Fruit fly (Drosophila melanogaster) whole organism, pupa: ENCODE measurements around the gene Proc-R.

ENCODE experiments used
- CG10348 ChIP-seq: fragments of 200-800 bp; sonication (Bioruptor generic); IDR thresholded peaks from 2 replicates; pipeline ENCODE4 v1.3.6; 2022; ENCODE audit warnings: missing biosample characterization, missing genetic modification characterization
- CG12605 ChIP-seq: fragments of 200-800 bp; sonication (Bioruptor generic); IDR thresholded peaks from 2 replicates; pipeline ENCODE4 v1.3.6; 2022; ENCODE audit warnings: missing biosample characterization, missing genetic modification characterization
- CG13204 ChIP-seq: fragments of 200-800 bp; sonication (Bioruptor generic); optimal IDR thresholded peaks from 2 replicates; lab custom pipeline; 2018; ENCODE audit warnings: missing biosample characterization, mild to moderate bottlenecking, missing genetic modification characterization, moderate library complexity
- CG14655 ChIP-seq: fragments of 200-800 bp; sonication (Bioruptor generic); optimal IDR thresholded peaks from 3 replicates; lab custom pipeline; 2017; ENCODE audit warnings: mild to moderate bottlenecking, missing biosample characterization, missing genetic modification reagents, missing genetic modification characterization
- CG15710 ChIP-seq: fragments of 200-800 bp; sonication (Bioruptor generic); optimal IDR thresholded peaks from 2 replicates; lab custom pipeline; 2018; ENCODE audit warnings: missing biosample characterization, mild to moderate bottlenecking, missing genetic modification characterization, moderate library complexity
- CG17806 ChIP-seq: fragments of 200-800 bp; sonication (Bioruptor generic); optimal IDR thresholded peaks from 2 replicates; lab custom pipeline; 2018; ENCODE audit warnings: missing biosample characterization, mild to moderate bottlenecking, missing genetic modification characterization, moderate library complexity
- CG32121 ChIP-seq: fragments of 200-800 bp; sonication (Bioruptor generic); IDR thresholded peaks from 2 replicates; pipeline ENCODE4 v1.3.6; 2022; ENCODE audit warnings: missing biosample characterization, missing genetic modification characterization
- CG34367 ChIP-seq: fragments of 200-800 bp; sonication (Bioruptor generic); optimal IDR thresholded peaks from 2 replicates; lab custom pipeline; 2018; ENCODE audit warnings: missing biosample characterization, mild to moderate bottlenecking, missing genetic modification characterization
- CG4496 ChIP-seq: fragments of 200-800 bp; sonication (Bioruptor generic); IDR thresholded peaks from 3 replicates; pipeline ENCODE4 v1.3.6; 2022; ENCODE audit warnings: missing biosample characterization, missing genetic modification characterization
- CG8159 ChIP-seq: fragments of 200-800 bp; sonication (Bioruptor generic); optimal IDR thresholded peaks from 3 replicates; lab custom pipeline; 2018; ENCODE audit warnings: missing biosample characterization, mild to moderate bottlenecking, missing genetic modification characterization, moderate library complexity
- CG8301 ChIP-seq: fragments of 200-800 bp; sonication (Bioruptor generic); optimal IDR thresholded peaks from 2 replicates; lab custom pipeline; 2018; ENCODE audit warnings: missing biosample characterization, mild to moderate bottlenecking, missing genetic modification characterization
- CG9948 ChIP-seq: fragments of 200-800 bp; sonication (Bioruptor generic); optimal IDR thresholded peaks from 2 replicates; lab custom pipeline; 2018; ENCODE audit warnings: missing biosample characterization, mild to moderate bottlenecking, missing genetic modification characterization, moderate library complexity
- D1 ChIP-seq: fragments of 200-800 bp; sonication (Bioruptor generic); optimal IDR thresholded peaks from 2 replicates; lab custom pipeline; 2018; ENCODE audit warnings: missing biosample characterization, mild to moderate bottlenecking, missing genetic modification characterization, moderate library complexity
- EcR ChIP-seq: fragments of 200-800 bp; sonication (Bioruptor generic); optimal IDR thresholded peaks from 3 replicates; lab custom pipeline; 2019; ENCODE audit warnings: missing biosample characterization, missing genetic modification characterization, mild to moderate bottlenecking, moderate library complexity, missing genetic modification reagents
- Ets98B ChIP-seq: fragments of 200-800 bp; sonication (Bioruptor generic); IDR thresholded peaks from 2 replicates; pipeline ENCODE4 v1.3.6; 2022; ENCODE audit warnings: missing biosample characterization, missing genetic modification characterization
- Pif1A ChIP-seq: fragments of 200-800 bp; sonication (Bioruptor generic); optimal IDR thresholded peaks from 3 replicates; lab custom pipeline; 2016; ENCODE audit warnings: missing biosample characterization, missing genetic modification characterization
- Pif1B ChIP-seq: fragments of 200-800 bp; sonication (Bioruptor generic); optimal IDR thresholded peaks from 3 replicates; lab custom pipeline; 2016; ENCODE audit warnings: missing biosample characterization, missing genetic modification characterization
- Snoo ChIP-seq: fragments of 200-800 bp; sonication (Bioruptor generic); optimal IDR thresholded peaks from 3 replicates; lab custom pipeline; 2017; ENCODE audit warnings: missing biosample characterization, mild to moderate bottlenecking, missing genetic modification characterization, inconsistent platforms
- fd96Ca ChIP-seq: fragments of 200-800 bp; sonication (Bioruptor generic); IDR thresholded peaks from 3 replicates; pipeline ENCODE4 v1.3.6; 2022; ENCODE audit warnings: missing biosample characterization, missing genetic modification characterization
- gl ChIP-seq: fragments of 200-800 bp; sonication (Bioruptor generic); optimal IDR thresholded peaks from 2 replicates; lab custom pipeline; 2018; ENCODE audit warnings: missing biosample characterization, mild to moderate bottlenecking, missing genetic modification characterization
- rn ChIP-seq: fragments of 200-800 bp; sonication (Bioruptor generic); IDR thresholded peaks from 2 replicates; pipeline ENCODE4 v1.3.6; 2022; ENCODE audit warnings: missing biosample characterization, missing genetic modification characterization

The Proc-R gene

dm6 chrX:4669438-4669837 lies 38.3 kb upstream of the Proc-R start:
- TF ChIP-seq fd96Ca (GFP tag; lab: Robert Waterston, UW) (0 out of 3 replicates have a peak, but pooled peaks have one; percentile 10), CG14655 (GFP tag; lab: Kevin White, UChicago) (no peak), Ets98B (GFP tag; lab: Robert Waterston, UW) (peak; percentile 10; the same call in 1 of the 2 replicates)

DNA sequence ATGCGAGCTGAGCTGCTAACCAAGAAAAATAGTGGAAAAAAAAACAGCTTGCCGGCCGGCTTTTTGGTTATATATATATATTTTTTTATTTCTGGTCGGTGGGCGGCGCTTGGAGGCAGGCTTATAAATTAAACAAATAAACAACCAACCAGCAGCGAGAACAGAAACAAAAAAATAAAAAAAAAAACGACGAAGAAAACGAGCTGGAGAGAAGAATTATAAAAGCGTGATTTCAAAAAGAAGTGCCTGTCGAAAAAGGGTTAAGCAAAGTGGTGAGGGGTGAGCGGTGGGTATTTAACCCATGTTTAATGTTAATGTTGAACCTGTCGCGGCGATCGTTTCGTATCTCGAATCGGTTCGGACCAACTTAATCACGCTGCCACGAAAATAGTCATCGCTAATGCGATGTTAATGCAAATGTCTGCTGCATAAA lies 36.5 kb upstream of the Proc-R start:
- TF ChIP-seq rn (GFP tag; lab: Robert Waterston, UW) (no peak), Pif1A (GFP tag; lab: Kevin White, UChicago) (peak; percentile 17), gl (tag; lab: Kevin White, UChicago) (peak; percentile 18), fd96Ca (GFP tag; lab: Robert Waterston, UW) (no peak), CG8159 (tag; lab: Kevin White, UChicago) (peak; percentile 22), EcR (peak; percentile 53)

- TF ChIP-seq rn (GFP tag; lab: Robert Waterston, UW), result no peak
- TF ChIP-seq gl (tag; lab: Kevin White, UChicago), result no peak
- TF ChIP-seq fd96Ca (GFP tag; lab: Robert Waterston, UW), result no peak
- no peak for TF ChIP-seq CG34367 (tag; lab: Kevin White, UChicago)
- no peak for TF ChIP-seq Snoo (tag; lab: Kevin White, UChicago)
- no peak for TF ChIP-seq Ets98B (GFP tag; lab: Robert Waterston, UW)
- no peak for TF ChIP-seq Pif1B
- no peak for TF ChIP-seq CG9948 (tag; lab: Kevin White, UChicago)
- TF ChIP-seq CG12605, result no peak
- TF ChIP-seq CG8159 (tag; lab: Kevin White, UChicago), result no peak
- no peak for TF ChIP-seq CG17806 (tag; lab: Kevin White, UChicago)
- TF ChIP-seq CG8301, result no peak
- TF ChIP-seq CG32121 (GFP tag; lab: Robert Waterston, UW), result no peak
- TF ChIP-seq CG14655 (GFP tag; lab: Kevin White, UChicago), result no peak
- no peak for TF ChIP-seq CG4496 (GFP tag; lab: Robert Waterston, UW)
- no peak for TF ChIP-seq D1 (tag; lab: Kevin White, UChicago)
- no peak for TF ChIP-seq CG13204 (GFP tag; lab: Kevin White, UChicago)
- TF ChIP-seq Pif1A (GFP tag; lab: Kevin White, UChicago), result no peak
- no peak for TF ChIP-seq EcR
These were observed 32.7 kb upstream of the Proc-R start for dm6 chrX:4675054-4675453.

- peak; percentile 52; the same call in 1 of the 3 replicates for TF ChIP-seq CG4496 (GFP tag; lab: Robert Waterston, UW)
- 0 out of 2 replicates have a peak, but pooled peaks have one; percentile 13 for TF ChIP-seq Ets98B (GFP tag; lab: Robert Waterston, UW)
- TF ChIP-seq CG9948 (tag; lab: Kevin White, UChicago), result no peak
- no peak for TF ChIP-seq CG15710 (tag; lab: Kevin White, UChicago)
- TF ChIP-seq Pif1B, result peak; percentile 1
These were observed 30.3 kb upstream of the Proc-R start for dm6 chrX:4677427-4677826.

- TF ChIP-seq EcR (peak; percentile 91), CG8301 (no peak)
- TF ChIP-seq, all 21 proteins: peak for 1
These were observed 29.4 kb upstream of the Proc-R start for dm6 chrX:4678146-4678912.

- TF ChIP-seq CG34367 (tag; lab: Kevin White, UChicago) (no peak), CG4496 (GFP tag; lab: Robert Waterston, UW) (peak; percentile 16; the same call in 1 of the 3 replicates), CG9948 (tag; lab: Kevin White, UChicago) (no peak)
These were observed 28.6 kb upstream of the Proc-R start, which contains the start of gene fzr for dm6 chrX:4678913-4679812. fzr (minus strand) TSS chrX:4679537.

DNA sequence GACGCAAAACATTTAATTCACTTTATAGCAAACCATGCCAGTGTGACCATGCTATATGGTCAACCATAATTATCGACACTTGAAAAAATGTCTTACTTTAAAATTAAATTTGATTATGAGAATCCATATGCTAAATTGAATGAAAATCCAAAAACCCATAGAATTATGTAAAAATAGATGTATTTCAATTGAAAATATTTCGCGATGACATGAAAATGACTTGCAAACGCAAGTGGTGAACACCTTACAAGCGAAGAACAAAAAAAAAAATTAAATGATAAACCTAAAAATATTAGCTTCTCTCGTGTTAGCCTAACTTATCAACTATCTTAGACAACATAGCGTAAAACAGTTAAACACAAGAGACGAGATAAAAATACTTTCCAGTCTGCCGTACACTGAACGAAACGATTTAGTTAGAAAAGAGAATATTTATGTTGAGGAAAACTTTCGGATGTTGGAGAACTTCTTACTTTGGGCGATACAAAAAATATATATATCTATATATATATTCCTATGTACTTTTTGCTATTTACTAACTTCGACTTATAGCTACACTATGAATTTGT lies 27.8 kb upstream of the Proc-R start:
- TF ChIP-seq Pif1B (peak; percentile 51), D1 (tag; lab: Kevin White, UChicago) (no peak), CG12605 (no peak), rn (GFP tag; lab: Robert Waterston, UW) (no peak), CG17806 (tag; lab: Kevin White, UChicago) (peak; percentile 56), Pif1A (GFP tag; lab: Kevin White, UChicago) (peak; percentile 64), CG34367 (tag; lab: Kevin White, UChicago) (peak; percentile 51), CG14655 (GFP tag; lab: Kevin White, UChicago) (peak; percentile 59), CG13204 (GFP tag; lab: Kevin White, UChicago) (no peak), CG15710 (tag; lab: Kevin White, UChicago) (peak; percentile 44), fd96Ca (GFP tag; lab: Robert Waterston, UW) (no peak), gl (tag; lab: Kevin White, UChicago) (no peak), Ets98B (GFP tag; lab: Robert Waterston, UW) (peak; percentile 36), CG4496 (GFP tag; lab: Robert Waterston, UW) (peak; percentile 75), EcR (no peak), CG9948 (tag; lab: Kevin White, UChicago) (peak; percentile 45), Snoo (tag; lab: Kevin White, UChicago) (no peak), CG8159 (tag; lab: Kevin White, UChicago) (peak; percentile 60), CG10348 (GFP tag; lab: Robert Waterston, UW) (no peak), CG8301 (peak; percentile 55), CG32121 (GFP tag; lab: Robert Waterston, UW) (peak; percentile 60)
